Worm (Caenorhabditis elegans): Measurements from ENCODE around the gene sams-4.

Gene sams-4

DNA sequence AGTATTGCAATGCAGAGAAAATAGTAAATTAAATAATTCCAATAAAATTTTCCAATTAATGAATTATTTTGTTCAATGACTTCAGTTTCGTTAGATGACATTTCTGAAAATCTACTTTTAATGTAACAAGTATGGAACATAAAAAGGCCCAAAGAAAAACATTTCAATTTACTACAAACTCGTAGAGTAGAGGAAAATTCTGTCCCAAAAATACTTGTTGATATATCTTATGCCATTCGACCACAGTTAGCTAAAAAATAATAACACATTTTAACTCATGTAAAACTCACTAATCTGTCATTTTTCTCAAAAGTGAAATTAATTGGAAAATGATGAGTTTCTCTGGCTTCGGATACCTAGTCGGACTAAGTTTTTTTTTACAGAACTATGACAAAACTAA lies 31.1 kb upstream of the sams-4 start, which contains the start of gene srv-21:
srv-21 (minus strand) TSS at position 101 of the 400 bp plus-strand sequence.
- TF ChIP-seq zag-1 (tag; optimal IDR thresholded peaks at IDR 0.05), result no peak
- TF ChIP-seq lin-15B (tag; optimal IDR thresholded peaks at IDR 0.05), result no peak
- TF ChIP-seq D1046.2 (GFP tag; IDR thresholded peaks at IDR 0.05), result no peak
- no peak for TF ChIP-seq egl-27 (tag; optimal IDR thresholded peaks at IDR 0.05)
- no peak for TF ChIP-seq zfp-2 (tag; optimal IDR thresholded peaks at IDR 0.05)
- no peak for TF ChIP-seq snpc-1.2 (GFP tag; IDR thresholded peaks at IDR 0.05)
- TF ChIP-seq nhr-102 (tag; optimal IDR thresholded peaks at IDR 0.05), result no peak
- TF ChIP-seq ctbp-1 (GFP tag; IDR thresholded peaks at IDR 0.05), result no peak
- no peak for TF ChIP-seq pha-4 (GFP tag; IDR thresholded peaks at IDR 0.05)
- TF ChIP-seq pha-4 (tag; optimal IDR thresholded peaks at IDR 0.05), result no peak
- TF ChIP-seq ceh-20 (GFP tag; IDR thresholded peaks at IDR 0.05), result no peak
- no peak for TF ChIP-seq hlh-30 (tag; optimal IDR thresholded peaks at IDR 0.05; ENCODE audit: insufficient read depth)
- TF ChIP-seq snpc-4 (tag; optimal IDR thresholded peaks at IDR 0.05), result no peak
- TF ChIP-seq dmd-6 (GFP tag; IDR thresholded peaks at IDR 0.05), result no peak
- no peak for TF ChIP-seq Y75B8A.6 (GFP tag; IDR thresholded peaks at IDR 0.05)
- TF ChIP-seq nhr-237 (tag; optimal IDR thresholded peaks at IDR 0.05), result no peak
- no peak for TF ChIP-seq nhr-77 (tag; optimal IDR thresholded peaks at IDR 0.05)
- no peak for TF ChIP-seq Y105C5A.15 (GFP tag; IDR thresholded peaks at IDR 0.05)

DNA sequence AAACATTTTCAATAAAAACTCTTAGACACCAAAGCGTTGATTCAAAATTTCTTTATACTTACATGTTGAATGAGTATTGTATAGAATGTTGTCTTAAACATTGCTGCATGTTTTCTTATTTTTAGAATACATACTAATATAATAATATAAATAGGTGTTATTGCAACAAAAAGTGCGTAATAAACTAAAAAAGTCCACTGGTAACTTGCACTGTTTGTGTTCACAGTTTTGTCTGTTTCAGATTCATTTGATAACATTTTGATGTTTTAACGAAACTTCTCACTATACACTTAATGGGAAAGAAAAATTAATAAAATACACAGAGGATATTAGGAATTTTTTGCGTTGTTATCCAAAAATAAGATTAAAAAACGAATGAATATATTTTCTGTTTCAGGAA lies 27.7 kb upstream of the sams-4 start, which contains the start of gene srv-19:
srv-19 (minus strand) TSS at position 101 of the 400 bp plus-strand sequence.
- TF ChIP-seq mxl-2 (GFP tag; conservative IDR thresholded peaks at IDR 0.05) (no peak), zag-1 (tag; optimal IDR thresholded peaks at IDR 0.05) (no peak), mep-1 (tag; optimal IDR thresholded peaks at IDR 0.05) (no peak), arid-1 (GFP tag; conservative IDR thresholded peaks at IDR 0.05) (no peak), set-16 (GFP tag; IDR thresholded peaks at IDR 0.05) (no peak), ceh-28 (tag; optimal IDR thresholded peaks at IDR 0.05) (no peak), nhr-237 (tag; optimal IDR thresholded peaks at IDR 0.05) (no peak), nhr-10 (tag; optimal IDR thresholded peaks at IDR 0.05) (no peak), vab-7 (GFP tag; IDR thresholded peaks at IDR 0.05) (no peak), mxl-3 (GFP tag; optimal IDR thresholded peaks at IDR 0.05) (no peak)

DNA sequence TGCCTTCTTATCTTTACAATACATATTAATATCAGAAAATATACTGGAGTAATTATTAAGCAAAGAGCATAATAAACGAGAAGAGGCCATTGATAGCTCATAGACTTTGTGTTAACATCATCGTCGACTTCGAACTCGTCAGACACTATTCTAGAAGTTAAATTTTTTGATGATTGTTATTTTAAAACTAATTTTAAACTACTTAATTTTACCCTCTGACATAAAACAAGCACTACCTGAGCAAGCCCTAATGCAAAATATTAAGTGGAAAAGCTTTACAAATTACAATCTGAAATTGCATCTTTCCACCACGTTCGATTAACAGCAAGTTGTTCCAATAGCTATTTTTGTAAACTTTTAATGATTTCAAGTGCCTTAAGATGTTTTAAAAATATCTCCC lies 23.9 kb upstream of the sams-4 start, which contains the start of gene srv-17:
srv-17 (minus strand) TSS at position 101 of the 400 bp plus-strand sequence.
- TF ChIP-seq F10B5.3 (tag; optimal IDR thresholded peaks at IDR 0.05) (no peak), zfp-3 (GFP tag; conservative IDR thresholded peaks at IDR 0.05) (no peak), daf-8 (GFP tag; IDR thresholded peaks at IDR 0.05) (no peak), ceh-20 (GFP tag; IDR thresholded peaks at IDR 0.05) (no peak), T26A8.4 (GFP tag; IDR thresholded peaks at IDR 0.05) (no peak), lin-39 (tag; optimal IDR thresholded peaks at IDR 0.05) (no peak), ctbp-1 (GFP tag; IDR thresholded peaks at IDR 0.05) (no peak)

- no peak for TF ChIP-seq lin-39 (tag; optimal IDR thresholded peaks at IDR 0.05)
- TF ChIP-seq unc-62 (GFP tag; optimal IDR thresholded peaks at IDR 0.05 in 1 of 2), result peak in 1 of 2 experiments; percentile 53
- no peak for TF ChIP-seq unc-62 (tag; optimal IDR thresholded peaks at IDR 0.05)
Observed at ce11 chrIV:5869354-5869753, 23.2 kb upstream of the sams-4 start.

DNA sequence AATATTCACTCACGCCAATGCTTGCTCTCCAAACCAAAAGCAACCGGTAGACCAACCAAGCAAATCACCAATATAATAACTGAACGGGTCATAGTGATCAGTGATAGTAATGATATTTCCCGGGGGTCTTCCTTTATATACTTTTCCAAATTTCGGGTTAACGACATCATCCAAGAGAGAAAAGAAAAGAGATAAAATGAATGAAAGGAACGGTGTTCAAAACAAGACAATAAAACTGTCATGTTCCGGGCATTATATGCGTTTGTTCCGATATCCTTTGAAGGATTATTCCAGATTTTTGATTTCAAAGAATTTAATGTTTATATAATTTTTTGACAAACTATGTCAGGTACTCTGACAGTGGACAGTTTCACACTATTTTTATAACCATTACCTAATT lies 21.0 kb upstream of the sams-4 start, which contains the start of gene C06E7.88:
C06E7.88 (minus strand) TSS at position 101 of the 400 bp plus-strand sequence.
- TF ChIP-seq nhr-76 (tag; optimal IDR thresholded peaks at IDR 0.05) (no peak), nhr-77 (tag; optimal IDR thresholded peaks at IDR 0.05) (no peak), F37D6.2 (tag; optimal IDR thresholded peaks at IDR 0.05) (no peak), rbr-2 (tag; optimal IDR thresholded peaks at IDR 0.05) (no peak), unc-130 (GFP tag; optimal IDR thresholded peaks at IDR 0.05) (no peak), aha-1 (tag) (peak; percentile 25), snpc-1.2 (GFP tag; IDR thresholded peaks at IDR 0.05) (no peak), dmd-9 (GFP tag; IDR thresholded peaks at IDR 0.05) (no peak), daf-16 (GFP tag; optimal IDR thresholded peaks at IDR 0.05) (no peak), daf-16 (tag; optimal IDR thresholded peaks at IDR 0.05) (no peak)

Data from whole organism, L4 larva.